Worm (Caenorhabditis elegans) whole organism, young adult: ENCODE data around the gene Y22D7AL.7.

Experiments
- B0035.1 ChIP-seq: sonication (generic microtip); optimal IDR thresholded peaks from 2 replicates; lab custom pipeline; 2016; ENCODE audit warnings: missing genetic modification characterization, mild to moderate bottlenecking, missing compliant biosample characterization, missing genotype, missing genetic modification reagents
- D2030.7 ChIP-seq: fragments of 200-800 bp; sonication (Bioruptor generic); IDR thresholded peaks from 2 replicates; pipeline ENCODE4 v1.3.6; 2022; ENCODE audit warnings: missing genetic modification reagents, missing genetic modification characterization, missing compliant biosample characterization
- F37B4.10 ChIP-seq: fragments of 200-800 bp; sonication (Bioruptor generic); IDR thresholded peaks from 2 replicates; pipeline ENCODE4 v1.3.6; 2022; ENCODE audit warnings: missing genetic modification characterization, missing compliant biosample characterization
- F52B5.7 ChIP-seq: sonication (generic microtip); optimal IDR thresholded peaks from 2 replicates; lab custom pipeline; 2016; ENCODE audit warnings: mild to moderate bottlenecking, missing genetic modification characterization, missing compliant biosample characterization
- K12H6.12 ChIP-seq: fragments of 200-800 bp; sonication (Bioruptor generic); optimal IDR thresholded peaks from 2 replicates; lab custom pipeline; 2018; ENCODE audit warnings: mild to moderate bottlenecking, missing genetic modification characterization, missing compliant biosample characterization
- Y53F4B.3 ChIP-seq: fragments of 200-800 bp; sonication (Bioruptor generic); IDR thresholded peaks from 2 replicates; pipeline ENCODE4 v1.3.6; 2022; ENCODE audit warnings: missing genetic modification reagents, missing genetic modification characterization, missing compliant biosample characterization
- Y67H2A.10 ChIP-seq: fragments of 200-800 bp; sonication (Bioruptor generic); conservative IDR thresholded peaks from 2 replicates; pipeline ENCODE4 v1.3.6; 2022; ENCODE audit warnings: missing genetic modification reagents, missing genetic modification characterization, missing compliant biosample characterization
- ama-1 ChIP-seq, 3 experiments: fragments of 150-350 bp in 1 of 3; sonication (generic microtip) in 2 of 3; optimal IDR thresholded peaks; 2 replicates each; lab custom pipeline; 2014 to 2018; ENCODE audit warnings: missing biosample characterization in 2 of 3, missing genetic modification characterization in 2 of 3, missing genetic modification reagents in 2 of 3
- aptf-3 ChIP-seq: fragments of 200-800 bp; sonication (Bioruptor generic); IDR thresholded peaks from 2 replicates; pipeline ENCODE4 v1.3.6; 2022; ENCODE audit warnings: missing genetic modification characterization, missing compliant biosample characterization
- attf-3 ChIP-seq: fragments of 200-800 bp; sonication (Bioruptor generic); conservative IDR thresholded peaks from 2 replicates; pipeline ENCODE4 v1.3.6; 2022; ENCODE audit warnings: missing genetic modification reagents, missing genetic modification characterization, missing compliant biosample characterization
- dox-1 ChIP-seq: fragments of 200-800 bp; sonication (Bioruptor generic); IDR thresholded peaks from 2 replicates; pipeline ENCODE4 v1.3.6; 2022; ENCODE audit warnings: missing genetic modification reagents, missing genetic modification characterization, missing compliant biosample characterization
- efl-1 ChIP-seq: fragments of 150-350 bp; optimal IDR thresholded peaks from 2 replicates; lab custom pipeline; 2014; ENCODE audit warnings: missing biosample characterization, missing genetic modification reagents, missing genetic modification characterization
- egl-18 ChIP-seq: fragments of 200-800 bp; sonication (Bioruptor generic); IDR thresholded peaks from 2 replicates; pipeline ENCODE4 v1.3.6; 2022; ENCODE audit warnings: missing genetic modification reagents, missing genetic modification characterization, missing compliant biosample characterization
- ets-4 ChIP-seq: fragments of 200-800 bp; sonication (Bioruptor generic); optimal IDR thresholded peaks from 2 replicates; lab custom pipeline; 2018; ENCODE audit warnings: mild to moderate bottlenecking, missing genetic modification characterization, missing compliant biosample characterization
- hmg-1.2 ChIP-seq: fragments of 200-800 bp; sonication (Bioruptor generic); IDR thresholded peaks from 2 replicates; pipeline ENCODE4 v1.3.6; 2022; ENCODE audit warnings: missing genetic modification reagents, missing genetic modification characterization, missing compliant biosample characterization
- lin-40 ChIP-seq: sonication (generic microtip); optimal IDR thresholded peaks from 2 replicates; lab custom pipeline; 2016; ENCODE audit warnings: missing genetic modification characterization, mild to moderate bottlenecking, missing compliant biosample characterization, missing genotype, missing genetic modification reagents
- madf-8 ChIP-seq: fragments of 200-800 bp; sonication (Bioruptor generic); conservative IDR thresholded peaks from 2 replicates; pipeline ENCODE4 v1.3.6; 2022; ENCODE audit warnings: missing genetic modification reagents, missing genetic modification characterization, missing compliant biosample characterization
- mxl-1 ChIP-seq: sonication (generic microtip); optimal IDR thresholded peaks from 2 replicates; lab custom pipeline; 2016; ENCODE audit warnings: missing genetic modification characterization, missing compliant biosample characterization
- nfya-1 ChIP-seq: sonication (generic microtip); optimal IDR thresholded peaks from 2 replicates; lab custom pipeline; 2017; ENCODE audit warnings: antibody characterized with exemption, missing compliant biosample characterization, missing genetic modification characterization, borderline replicate concordance; ENCODE audit not compliant: insufficient read depth
- nfya-2 ChIP-seq: fragments of 200-800 bp; sonication (Bioruptor generic); IDR thresholded peaks from 2 replicates; pipeline ENCODE4 v1.3.6; 2022; ENCODE audit warnings: missing genetic modification reagents, missing genetic modification characterization, missing compliant biosample characterization
- nhr-179 ChIP-seq: sonication (generic microtip); optimal IDR thresholded peaks from 2 replicates; lab custom pipeline; 2016; ENCODE audit warnings: mild to moderate bottlenecking, missing genetic modification characterization, missing compliant biosample characterization
- nhr-27 ChIP-seq: fragments of 200-800 bp; sonication (Bioruptor generic); optimal IDR thresholded peaks from 2 replicates; lab custom pipeline; 2018; ENCODE audit warnings: mild to moderate bottlenecking, missing genetic modification characterization, moderate library complexity, missing compliant biosample characterization
- nhr-80 ChIP-seq: sonication (generic microtip); optimal IDR thresholded peaks from 2 replicates; lab custom pipeline; 2016; ENCODE audit warnings: missing genetic modification characterization, missing compliant biosample characterization
- pha-4 ChIP-seq: fragments of 150-350 bp; sonication (generic microtip); optimal IDR thresholded peaks from 2 replicates; lab custom pipeline; 2014; ENCODE audit warnings: missing biosample characterization, missing genetic modification reagents, missing genetic modification characterization
- repo-1 ChIP-seq: sonication (generic microtip); optimal IDR thresholded peaks from 2 replicates; lab custom pipeline; 2017; ENCODE audit warnings: mild to moderate bottlenecking, missing genetic modification characterization, missing compliant biosample characterization
- rpc-1 ChIP-seq, 2 experiments: fragments of 150-350 bp in 1 of 2; sonication (generic microtip) in 1 of 2; optimal IDR thresholded peaks; 2 replicates each; lab custom pipeline; 2014 to 2018; ENCODE audit warnings: missing biosample characterization in 1 of 2, missing genetic modification characterization in 1 of 2, missing genetic modification reagents in 1 of 2, missing genotype in 1 of 2
- snpc-3.4 ChIP-seq: sonication (generic microtip); optimal IDR thresholded peaks from 2 replicates; lab custom pipeline; 2017; ENCODE audit warnings: missing genetic modification characterization, mild to moderate bottlenecking, missing compliant biosample characterization, antibody characterized with exemption, moderate library complexity, missing genotype, missing genetic modification reagents
- sptf-2 ChIP-seq: fragments of 200-800 bp; sonication (Bioruptor generic); optimal IDR thresholded peaks from 2 replicates; lab custom pipeline; 2018; ENCODE audit warnings: mild to moderate bottlenecking, missing genetic modification characterization, missing compliant biosample characterization
- tbp1 ChIP-seq: fragments of 200-800 bp; sonication (Bioruptor generic); optimal IDR thresholded peaks from 2 replicates; lab custom pipeline; 2018; ENCODE audit warnings: mild to moderate bottlenecking, missing genetic modification characterization, missing compliant biosample characterization
- xnd-1 ChIP-seq: sonication (generic microtip); optimal IDR thresholded peaks from 2 replicates; lab custom pipeline; 2016; ENCODE audit warnings: missing genotype, missing genetic modification reagents, missing genetic modification characterization, missing compliant biosample characterization
- zfh-2 ChIP-seq: fragments of 200-800 bp; sonication (Bioruptor generic); conservative IDR thresholded peaks from 2 replicates; pipeline ENCODE4 v1.3.6; 2022; ENCODE audit warnings: missing genetic modification reagents, missing genetic modification characterization, missing compliant biosample characterization
- ztf-6 ChIP-seq: fragments of 200-800 bp; sonication (Bioruptor generic); IDR thresholded peaks from 2 replicates; pipeline ENCODE4 v1.3.6; 2022; ENCODE audit warnings: missing genetic modification reagents, missing genetic modification characterization, missing compliant biosample characterization

The Y22D7AL.7 gene

ce11 chrIII:1578566-1578965 is 2.0 kb downstream of the Y22D7AL.7 start:
- TF ChIP-seq xnd-1 (tag; lab: Kevin White, UChicago) (no peak), ama-1 (optimal IDR thresholded peaks at IDR 0.05; lab: Kevin White, UChicago) (no peak), ama-1 (GFP tag; optimal IDR thresholded peaks at IDR 0.05; lab: Kevin White, UChicago) (no peak), tbp1 (no peak), egl-18 (no peak), F52B5.7 (tag; lab: Kevin White, UChicago) (no peak), nfya-2 (GFP tag; lab: Robert Waterston, UW) (no peak), snpc-3.4 (tag; lab: Kevin White, UChicago) (no peak), ets-4 (no peak), pha-4 (tag; lab: Kevin White, UChicago) (no peak)

DNA sequence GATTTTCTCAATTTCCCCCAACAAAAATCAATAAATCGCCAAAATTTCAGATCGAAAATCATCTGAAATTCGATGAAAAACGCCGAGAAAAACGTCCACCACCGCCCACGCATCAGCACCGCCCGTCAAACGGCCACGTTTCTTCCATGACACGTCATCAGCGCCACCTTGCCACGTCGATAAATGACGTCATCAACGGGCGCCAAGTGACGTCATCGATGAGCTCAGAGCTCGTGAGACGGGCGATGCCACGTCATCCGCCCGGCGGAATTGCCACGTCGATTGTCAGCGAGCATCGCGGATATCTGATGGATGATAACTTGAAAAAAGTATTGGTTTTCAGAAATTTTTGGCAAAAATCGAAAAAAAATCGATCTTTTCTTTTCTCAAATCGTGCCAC is 2.5 kb downstream of the Y22D7AL.7 start:
- TF ChIP-seq Y53F4B.3 (GFP tag; lab: Robert Waterston, UW) (no peak), zfh-2 (GFP tag; lab: Robert Waterston, UW) (peak; percentile 54; the same call in 1 of the 2 replicates)

ce11 chrIII:1580142-1580541 is 3.6 kb downstream of the Y22D7AL.7 start:
- no peak for TF ChIP-seq dox-1
- TF ChIP-seq, all 124 proteins: peak for 0

ce11 chrIII:1583529-1583928 is 7.0 kb downstream of the Y22D7AL.7 start:
- TF ChIP-seq madf-8 (GFP tag; lab: Robert Waterston, UW) (no peak), attf-3 (GFP tag; lab: Robert Waterston, UW) (no peak), nhr-179 (no peak), rpc-1 (optimal IDR thresholded peaks at IDR 0.05; lab: Kevin White, UChicago) (no peak), rpc-1 (tag; optimal IDR thresholded peaks at IDR 0.05; lab: Kevin White, UChicago) (no peak), sptf-2 (GFP tag; lab: Kevin White, UChicago) (no peak), pha-4 (tag; lab: Kevin White, UChicago) (no peak), B0035.1 (no peak), D2030.7 (GFP tag; lab: Robert Waterston, UW) (no peak), Y67H2A.10 (no peak)

DNA sequence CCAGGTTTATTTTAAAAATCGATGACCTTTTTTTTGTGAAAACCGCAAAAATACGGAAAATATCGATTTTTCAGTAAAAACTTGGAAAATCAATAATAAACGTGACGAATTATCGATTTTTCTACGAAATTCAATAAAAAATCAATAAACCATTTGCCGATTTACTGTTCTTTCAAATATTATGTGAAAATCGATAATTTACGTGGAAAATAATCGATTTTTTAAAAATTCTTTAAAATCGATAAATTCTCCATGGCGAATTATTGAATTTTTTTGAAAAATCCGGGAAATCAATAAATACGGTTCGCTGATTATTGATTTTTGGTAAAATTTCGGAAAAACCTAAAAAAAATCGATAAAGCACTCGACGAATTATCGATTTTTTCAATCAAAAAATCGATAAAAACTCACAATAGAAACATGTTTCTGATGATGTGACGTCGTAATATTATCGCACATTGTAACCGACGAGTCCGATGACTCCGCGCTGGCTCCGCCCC is 7.7 kb downstream of the Y22D7AL.7 start:
- TF ChIP-seq nhr-80 (tag; lab: Kevin White, UChicago) = no peak
- no peak for TF ChIP-seq F37B4.10 (GFP tag; lab: Robert Waterston, UW)
- TF ChIP-seq mxl-1 (tag; lab: Kevin White, UChicago) = no peak
- TF ChIP-seq lin-40 = no peak
- no peak for TF ChIP-seq aptf-3 (GFP tag; lab: Robert Waterston, UW)
- no peak for TF ChIP-seq B0035.1
- TF ChIP-seq attf-3 (GFP tag; lab: Robert Waterston, UW) = no peak
- TF ChIP-seq nfya-1 (tag; lab: Kevin White, UChicago) = no peak
- no peak for TF ChIP-seq snpc-3.4 (tag; lab: Kevin White, UChicago)
- TF ChIP-seq sptf-2 (GFP tag; lab: Kevin White, UChicago) = no peak
- TF ChIP-seq nhr-27 (tag; lab: Kevin White, UChicago) = no peak
- TF ChIP-seq ztf-6 = no peak
- no peak for TF ChIP-seq efl-1 (GFP tag; lab: Kevin White, UChicago)
- TF ChIP-seq repo-1 (tag; lab: Kevin White, UChicago) = no peak

DNA sequence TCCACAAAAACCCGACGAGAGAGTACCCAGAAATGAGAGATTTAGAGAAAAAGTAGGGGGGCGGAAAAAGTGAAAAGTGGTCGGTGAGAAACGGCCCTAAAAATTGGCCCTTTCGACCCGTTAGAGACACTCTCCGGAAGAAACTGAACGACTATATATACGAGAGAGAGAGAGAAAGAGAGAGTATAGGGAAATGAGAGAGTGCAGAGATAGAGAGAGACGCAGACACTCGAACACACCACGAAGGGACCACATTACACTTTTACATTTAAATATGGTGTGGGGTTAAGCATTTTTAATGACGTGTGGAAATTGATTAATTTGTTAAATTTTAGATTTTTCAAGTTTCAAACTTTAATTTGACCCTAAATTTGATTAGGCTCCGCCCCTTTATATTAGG is 15.1 kb downstream of the Y22D7AL.7 start:
- TF ChIP-seq hmg-1.2 (GFP tag; lab: Robert Waterston, UW) (peak; percentile 91), K12H6.12 (tag; lab: Kevin White, UChicago) (no peak)
